Worm (Caenorhabditis elegans) whole organism, early embryonic: ENCODE results near the gene ptr-16.

Source experiments
- B0310.2 ChIP-seq: sonication (generic microtip); optimal IDR thresholded peaks from 2 replicates; lab custom pipeline; 2016; ENCODE audit warnings: mild to moderate bottlenecking, missing genetic modification characterization, missing compliant biosample characterization
- F13C5.2 ChIP-seq: sonication (generic microtip); optimal IDR thresholded peaks from 2 replicates; lab custom pipeline; 2017; ENCODE audit warnings: mild to moderate bottlenecking, missing genetic modification characterization, inconsistent platforms, missing compliant biosample characterization
- ama-1 ChIP-seq: fragments of 150-350 bp; optimal IDR thresholded peaks from 2 replicates; lab custom pipeline; 2014
- ceh-36 ChIP-seq: sonication (generic microtip); optimal IDR thresholded peaks from 2 replicates; lab custom pipeline; 2016; ENCODE audit warnings: missing genetic modification characterization, inconsistent platforms, missing compliant biosample characterization
- pes-1 ChIP-seq: fragments of 200-800 bp; sonication (Bioruptor generic); IDR thresholded peaks from 2 replicates; pipeline ENCODE4 v1.3.6; 2022; ENCODE audit warnings: missing genetic modification reagents, missing genetic modification characterization, missing compliant biosample characterization
- sea-1 ChIP-seq: fragments of 200-800 bp; sonication (Bioruptor generic); conservative IDR thresholded peaks from 2 replicates; pipeline ENCODE4 v1.3.6; 2022; ENCODE audit warnings: missing genetic modification characterization, missing compliant biosample characterization
- tbx-37 ChIP-seq: fragments of 200-800 bp; sonication (Bioruptor generic); conservative IDR thresholded peaks from 2 replicates; pipeline ENCODE4 v1.3.6; 2022; ENCODE audit warnings: missing genetic modification reagents, missing genetic modification characterization, missing compliant biosample characterization

ce11 chrV:1207589-1207988, 42.1 kb downstream of the ptr-16 start, which contains the start of gene Y50D4A.1:
- TF ChIP-seq ama-1 (no peak), ceh-36 (tag; lab: Kevin White, UChicago) (no peak), tbx-37 (no peak), B0310.2 (no peak), pes-1 (GFP tag; lab: Robert Waterston, UW) (no peak), sea-1 (no peak), F13C5.2 (no peak)
